Fruit fly (Drosophila melanogaster): Measurements from ENCODE around the gene RabX2.

RabX2 gene

DNA sequence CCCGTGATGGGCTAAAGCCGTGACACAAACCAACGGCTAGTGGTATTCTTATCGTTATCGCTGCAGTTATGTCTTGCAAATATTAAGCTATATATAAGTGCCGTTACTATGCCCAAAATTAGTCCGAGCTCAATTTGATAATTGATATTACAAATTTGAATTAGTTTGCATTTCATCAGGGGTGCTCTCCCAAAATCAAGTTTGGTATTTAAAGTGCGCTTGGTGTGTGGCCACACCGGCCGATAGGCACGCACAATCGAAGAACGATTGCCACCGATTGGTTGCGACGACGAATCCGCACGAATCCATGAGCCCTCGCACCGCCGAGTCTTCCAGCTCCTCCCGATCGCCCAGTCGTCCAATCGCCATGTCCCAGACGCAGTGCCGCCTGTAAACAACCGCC, 49.4 kb upstream of the RabX2 start, which contains the start of gene CG17841 (continued):
- TF ChIP-seq NC2α (GFP tag; optimal IDR thresholded peaks at IDR 0.05), result no peak
- TF ChIP-seq E2f2 (GFP tag; IDR thresholded peaks at IDR 0.05), result peak; percentile 89
- peak; percentile 62 for TF ChIP-seq MBD-R2 (GFP tag; IDR thresholded peaks at IDR 0.05)
- no peak for TF ChIP-seq CG10147 (GFP tag; optimal IDR thresholded peaks at IDR 0.05)
- TF ChIP-seq CG2678 (tag; optimal IDR thresholded peaks at IDR 0.05), result no peak
- TF ChIP-seq Hey (tag; optimal IDR thresholded peaks at IDR 0.05), result no peak
- no peak for TF ChIP-seq sr (GFP tag; IDR thresholded peaks at IDR 0.05)
- TF ChIP-seq CG18599 (GFP tag; optimal IDR thresholded peaks at IDR 0.05), result no peak
- no peak for TF ChIP-seq nom (GFP tag; optimal IDR thresholded peaks at IDR 0.05)
- TF ChIP-seq yki (optimal IDR thresholded peaks at IDR 0.05), result no peak
- TF ChIP-seq wek (GFP tag; optimal IDR thresholded peaks at IDR 0.05), result peak; percentile 95
- TF ChIP-seq unc-4 (GFP tag; IDR thresholded peaks at IDR 0.05; ENCODE audit: partially characterized antibody), result peak; percentile 62
- TF ChIP-seq sug (tag; optimal IDR thresholded peaks at IDR 0.05), result no peak
- no peak for TF ChIP-seq pum (GFP tag; optimal IDR thresholded peaks at IDR 0.05)
- TF ChIP-seq mam (GFP tag; optimal IDR thresholded peaks at IDR 0.05), result no peak
- no peak for TF ChIP-seq CrebB (tag; optimal IDR thresholded peaks at IDR 0.05)
- TF ChIP-seq CG15073 (GFP tag; optimal IDR thresholded peaks at IDR 0.05), result no peak
- TF ChIP-seq CG17359 (tag; optimal IDR thresholded peaks at IDR 0.05), result no peak
- no peak for TF ChIP-seq Bteb2 (GFP tag; optimal IDR thresholded peaks at IDR 0.05)
- no peak for TF ChIP-seq Sox100B (GFP tag; optimal IDR thresholded peaks at IDR 0.05)
- TF ChIP-seq Meics (GFP tag; optimal IDR thresholded peaks at IDR 0.05), result no peak
- TF ChIP-seq crp (GFP tag; optimal IDR thresholded peaks at IDR 0.05), result peak in 1 of 2 experiments; percentile 11
- no peak for TF ChIP-seq eyg (GFP tag; optimal IDR thresholded peaks at IDR 0.05)
- TF ChIP-seq jumu (GFP tag; optimal IDR thresholded peaks at IDR 0.05), result no peak
- no peak for TF ChIP-seq hth (optimal IDR thresholded peaks at IDR 0.05)
- TF ChIP-seq zf30C (GFP tag; optimal IDR thresholded peaks at IDR 0.05), result no peak
- no peak for TF ChIP-seq CG5245 (GFP tag; optimal IDR thresholded peaks at IDR 0.05)
- peak; percentile 2 for TF ChIP-seq sd (tag; optimal IDR thresholded peaks at IDR 0.05)
- peak; percentile 53 for TF ChIP-seq bbx (GFP tag; IDR thresholded peaks at IDR 0.05; ENCODE audit: partially characterized antibody)
- TF ChIP-seq jing (GFP tag; optimal IDR thresholded peaks at IDR 0.05), result no peak
- TF ChIP-seq CG2120 (GFP tag; optimal IDR thresholded peaks at IDR 0.05), result no peak
- TF ChIP-seq Sry-δ (GFP tag; optimal IDR thresholded peaks at IDR 0.05), result peak; percentile 75
- peak; percentile 34 for TF ChIP-seq CG17186 (GFP tag; optimal IDR thresholded peaks at IDR 0.05)
- TF ChIP-seq CG34422 (GFP tag; IDR thresholded peaks at IDR 0.05), result no peak
- TF ChIP-seq HHEX (GFP tag; optimal IDR thresholded peaks at IDR 0.05), result no peak
- peak; percentile 46 for TF ChIP-seq nmo (GFP tag; optimal IDR thresholded peaks at IDR 0.05)
- TF ChIP-seq CG14441 (GFP tag; IDR thresholded peaks at IDR 0.05), result no peak
- TF ChIP-seq grn (GFP tag; optimal IDR thresholded peaks at IDR 0.05), result no peak
- TF ChIP-seq Lpt (GFP tag; optimal IDR thresholded peaks at IDR 0.05), result no peak
- TF ChIP-seq stwl (tag; optimal IDR thresholded peaks at IDR 0.05), result peak; percentile 74
- TF ChIP-seq bcd (GFP tag; optimal IDR thresholded peaks at IDR 0.05), result no peak
- peak; percentile 65 for TF ChIP-seq CG10267 (tag; optimal IDR thresholded peaks at IDR 0.05)
- no peak for TF ChIP-seq slp2 (GFP tag; optimal IDR thresholded peaks at IDR 0.05)
- no peak for TF ChIP-seq CTCF (GFP tag; optimal IDR thresholded peaks at IDR 0.05)
- no peak for TF ChIP-seq Dip3 (GFP tag; optimal IDR thresholded peaks at IDR 0.05)
- no peak for TF ChIP-seq D (optimal IDR thresholded peaks at IDR 0.05)
- TF ChIP-seq D (GFP tag; optimal IDR thresholded peaks at IDR 0.05), result no peak
- TF ChIP-seq Hmx (GFP tag; optimal IDR thresholded peaks at IDR 0.05), result no peak
- peak; percentile 17 for TF ChIP-seq CG9609 (GFP tag; optimal IDR thresholded peaks at IDR 0.05)
- TF ChIP-seq Bgb (GFP tag; IDR thresholded peaks at IDR 0.05; ENCODE audit: partially characterized antibody), result peak; percentile 47; the same call in 1 of the 2 replicates
- no peak for TF ChIP-seq NFAT (GFP tag; IDR thresholded peaks at IDR 0.05)
- no peak for TF ChIP-seq Max (GFP tag; optimal IDR thresholded peaks at IDR 0.05)
- TF ChIP-seq CG34224 (GFP tag; IDR thresholded peaks at IDR 0.05; ENCODE audit: partially characterized antibody), result 0 out of 3 replicates have a peak, but pooled peaks have one; percentile 35
